Worm (Caenorhabditis elegans): Measurements from ENCODE around the gene sptf-2.

DNA sequence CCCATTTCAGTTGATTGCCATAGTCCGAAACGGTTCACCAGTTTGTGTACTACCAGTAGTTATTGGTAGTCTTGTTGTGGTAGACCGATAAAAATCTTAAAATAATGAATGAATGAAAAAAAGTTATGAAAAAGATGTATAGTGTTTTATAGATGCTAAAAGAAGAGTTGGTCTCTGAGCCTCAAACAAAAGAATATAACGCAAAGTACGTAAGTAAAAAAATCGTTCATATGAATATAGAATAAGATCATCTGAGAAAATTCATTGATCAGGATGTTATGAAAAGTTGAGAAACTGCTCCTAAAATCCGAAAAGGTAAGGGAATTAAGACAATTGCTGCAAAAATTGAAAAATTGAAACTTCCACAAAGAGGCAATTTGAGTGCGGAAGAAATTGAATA, 7.7 kb upstream of the sptf-2 start, which contains the start of gene chhy-1:
- no peak for TF ChIP-seq ceh-9 (tag; optimal IDR thresholded peaks at IDR 0.05)
- TF ChIP-seq rnt-1 (tag; optimal IDR thresholded peaks at IDR 0.05) = no peak
- no peak for TF ChIP-seq elt-2 (tag; optimal IDR thresholded peaks at IDR 0.05)
- TF ChIP-seq unc-55 (GFP tag; optimal IDR thresholded peaks at IDR 0.05) = no peak
- no peak for TF ChIP-seq ceh-24 (tag; optimal IDR thresholded peaks at IDR 0.05)
- TF ChIP-seq ttx-3 (tag; optimal IDR thresholded peaks at IDR 0.05) = no peak
- no peak for TF ChIP-seq ref-2 (tag; optimal IDR thresholded peaks at IDR 0.05)
- no peak for TF ChIP-seq fkh-10 (GFP tag; optimal IDR thresholded peaks at IDR 0.05)
- TF ChIP-seq eyg-1 (tag; optimal IDR thresholded peaks at IDR 0.05) = no peak
- TF ChIP-seq syd-9 (tag; optimal IDR thresholded peaks at IDR 0.05) = no peak
